Worm (Caenorhabditis elegans): ENCODE measurements around the gene ced-10.

The ced-10 gene

DNA sequence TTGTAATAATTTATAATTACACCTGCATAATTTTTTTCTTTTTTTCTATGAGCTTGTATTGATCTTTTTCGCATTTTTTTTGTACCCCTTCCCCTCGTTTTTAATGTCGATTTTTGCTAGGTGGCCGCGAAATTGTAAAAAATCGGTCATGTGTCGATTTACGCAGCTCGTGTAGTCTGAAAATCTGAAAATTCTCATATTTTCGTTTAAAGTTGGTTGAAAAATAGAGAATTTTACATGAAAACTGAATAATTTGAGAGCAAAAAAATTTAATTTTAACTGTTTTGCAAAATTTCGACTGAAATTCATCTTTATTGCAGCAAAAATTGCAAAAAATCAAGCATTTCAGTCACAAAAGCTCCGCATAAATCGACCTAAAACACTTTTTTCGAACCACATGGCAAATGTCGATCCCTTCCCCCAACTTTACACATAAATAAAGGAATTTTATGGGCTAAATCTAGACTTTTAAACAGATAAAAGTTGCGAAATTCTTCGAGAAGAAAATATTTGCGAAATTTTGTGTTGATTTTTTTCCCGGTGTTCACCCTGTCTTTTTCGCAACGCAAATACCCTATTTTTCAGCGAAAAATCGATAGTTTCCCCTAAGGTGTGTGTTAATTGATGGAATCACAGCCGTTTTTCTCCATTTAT, 16.9 kb upstream of the ced-10 start:
- TF ChIP-seq F55B11.4 (tag; optimal IDR thresholded peaks at IDR 0.05; ENCODE audit: borderline replicate concordance, insufficient read depth) (no peak), B0336.3 (GFP tag; IDR thresholded peaks at IDR 0.05) (peak; percentile 17; the same call in 1 of the 2 replicates), ztf-25 (GFP tag; IDR thresholded peaks at IDR 0.05) (no peak), F23B12.7 (tag; optimal IDR thresholded peaks at IDR 0.05; ENCODE audit: insufficient read depth) (no peak), lin-35 (GFP tag; optimal IDR thresholded peaks at IDR 0.05) (peak in 1 of 3 experiments; percentile 30), unc-130 (GFP tag; optimal IDR thresholded peaks at IDR 0.05) (no peak), cebp-1 (GFP tag; IDR thresholded peaks at IDR 0.05) (0 out of 2 replicates have a peak, but pooled peaks have one; percentile 35), cebp-1 (tag; optimal IDR thresholded peaks at IDR 0.05) (peak; percentile 88), atf-7 (tag; optimal IDR thresholded peaks at IDR 0.05) (no peak)

DNA sequence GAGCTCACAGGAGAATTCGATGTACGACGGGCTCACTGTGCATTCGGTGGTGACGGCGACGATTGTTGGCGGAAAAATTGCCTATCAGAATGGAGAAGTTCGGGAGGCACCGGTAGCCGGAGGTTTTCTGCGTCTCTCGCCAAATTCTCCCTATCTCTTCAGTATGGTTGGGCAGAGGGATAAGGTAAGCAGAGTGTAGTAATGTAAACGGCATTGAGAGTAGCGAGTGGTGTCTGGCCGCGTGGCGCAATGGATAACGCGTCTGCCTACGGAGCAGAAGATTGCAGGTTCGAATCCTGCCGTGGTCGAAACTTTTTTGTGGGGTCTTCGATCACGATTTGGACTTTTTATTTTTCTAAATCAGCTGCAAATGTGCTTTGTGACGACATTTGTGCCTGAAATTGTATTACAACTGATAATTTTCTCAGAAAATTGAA, 15.3 kb upstream of the ced-10 start:
- peak; percentile 86 for TF ChIP-seq nfyb-1 (GFP tag; IDR thresholded peaks at IDR 0.05)
- TF ChIP-seq bed-2 (GFP tag; IDR thresholded peaks at IDR 0.05), result 0 out of 2 replicates have a peak, but pooled peaks have one; percentile 6
- TF ChIP-seq unc-130 (GFP tag; optimal IDR thresholded peaks at IDR 0.05), result no peak
- TF ChIP-seq sptf-2 (GFP tag; optimal IDR thresholded peaks at IDR 0.05), result no peak
- TF ChIP-seq ztf-6 (GFP tag; IDR thresholded peaks at IDR 0.05), result no peak
- TF ChIP-seq lsl-1 (GFP tag; optimal IDR thresholded peaks at IDR 0.05), result peak; percentile 25
- TF ChIP-seq B0336.3 (GFP tag; IDR thresholded peaks at IDR 0.05), result 0 out of 2 replicates have a peak, but pooled peaks have one; percentile 20
- peak; percentile 81 for TF ChIP-seq B0261.1 (tag; optimal IDR thresholded peaks at IDR 0.05)
- peak; percentile 51 for TF ChIP-seq lin-40 (tag; optimal IDR thresholded peaks at IDR 0.05)
- no peak for TF ChIP-seq dpff-1 (tag; optimal IDR thresholded peaks at IDR 0.05)
- TF ChIP-seq F39B2.1 (GFP tag; IDR thresholded peaks at IDR 0.05), result no peak
- peak; percentile 93 for TF ChIP-seq tbp1 (GFP tag; optimal IDR thresholded peaks at IDR 0.05)
- peak; percentile 27 for TF ChIP-seq K12H6.12 (tag; optimal IDR thresholded peaks at IDR 0.05)
- TF ChIP-seq madf-10 (tag; optimal IDR thresholded peaks at IDR 0.05), result peak; percentile 58
- TF ChIP-seq mxl-1 (tag; optimal IDR thresholded peaks at IDR 0.05), result peak; percentile 45
- no peak for TF ChIP-seq ets-4 (GFP tag; optimal IDR thresholded peaks at IDR 0.05)
- no peak for TF ChIP-seq cebp-2 (GFP tag; IDR thresholded peaks at IDR 0.05)
- no peak for TF ChIP-seq snpc-1.1 (tag; optimal IDR thresholded peaks at IDR 0.05; ENCODE audit: insufficient read depth)
- 0 out of 2 replicates have a peak, but pooled peaks have one; percentile 36 for TF ChIP-seq egrh-3 (GFP tag; IDR thresholded peaks at IDR 0.05)
- TF ChIP-seq hsf-1 (GFP tag; IDR thresholded peaks at IDR 0.05), result no peak
- no peak for TF ChIP-seq nhr-120 (GFP tag; IDR thresholded peaks at IDR 0.05)
- TF ChIP-seq hmg-1.2 (GFP tag; IDR thresholded peaks at IDR 0.05), result peak; percentile 71
- no peak for TF ChIP-seq lag-1 (GFP tag; IDR thresholded peaks at IDR 0.05)
- TF ChIP-seq ztf-26 (tag; optimal IDR thresholded peaks at IDR 0.05), result peak; percentile 69
- no peak for TF ChIP-seq Y79H2A.3 (GFP tag; conservative IDR thresholded peaks at IDR 0.05)
- TF ChIP-seq F33H1.4 (GFP tag; IDR thresholded peaks at IDR 0.05), result no peak
- no peak for TF ChIP-seq tbx-9 (tag; optimal IDR thresholded peaks at IDR 0.05; ENCODE audit: borderline replicate concordance)
- TF ChIP-seq nhr-80 (tag; optimal IDR thresholded peaks at IDR 0.05), result no peak
- TF ChIP-seq madf-6 (GFP tag; IDR thresholded peaks at IDR 0.05), result peak; percentile 59
- TF ChIP-seq ama-1 (optimal IDR thresholded peaks at IDR 0.05), result no peak
- peak; percentile 4 to 22 for TF ChIP-seq ama-1 (GFP tag; optimal IDR thresholded peaks at IDR 0.05)
- peak; percentile 66 for TF ChIP-seq rpc-1 (optimal IDR thresholded peaks at IDR 0.05)
- peak; percentile 78 for TF ChIP-seq rpc-1 (tag; optimal IDR thresholded peaks at IDR 0.05)
- peak; percentile 57 for TF ChIP-seq F57A8.1 (GFP tag; optimal IDR thresholded peaks at IDR 0.05)
- TF ChIP-seq madf-8 (GFP tag; conservative IDR thresholded peaks at IDR 0.05), result 0 out of 2 replicates have a peak, but pooled peaks have one; percentile 10
- TF ChIP-seq mel-28 (tag; optimal IDR thresholded peaks at IDR 0.05; ENCODE audit: borderline replicate concordance), result no peak
- TF ChIP-seq cebp-1 (GFP tag; IDR thresholded peaks at IDR 0.05), result peak; percentile 18; the same call in 1 of the 2 replicates
- peak; percentile 66 for TF ChIP-seq cebp-1 (tag; optimal IDR thresholded peaks at IDR 0.05)
- no peak for TF ChIP-seq dpl-1 (GFP tag; optimal IDR thresholded peaks at IDR 0.05)
- TF ChIP-seq attf-5 (GFP tag; optimal IDR thresholded peaks at IDR 0.05), result peak; percentile 68
- TF ChIP-seq snpc-3.4 (tag; optimal IDR thresholded peaks at IDR 0.05), result no peak

Data from whole organism, young adult.